Fruit fly (Drosophila melanogaster) whole organism, embryonic: ENCODE results near the gene scaf6.
A peak's percentile ranks its signal among the peaks of the same experiment; 100 is the strongest.

Experiments used
- CG11085 ChIP-seq: fragments of 200-800 bp; sonication (Bioruptor generic); IDR thresholded peaks from 2 replicates; pipeline ENCODE4 v1.3.6; 2022; ENCODE audit warnings: missing biosample characterization, missing genetic modification characterization
- CG12155 ChIP-seq: fragments of 200-800 bp; sonication (Bioruptor generic); optimal IDR thresholded peaks from 3 replicates; lab custom pipeline; 2016; ENCODE audit warnings: missing biosample characterization, missing genetic modification characterization
- CG1233 ChIP-seq: fragments of 200-800 bp; sonication (Bioruptor generic); optimal IDR thresholded peaks from 4 replicates; lab custom pipeline; 2018; ENCODE audit warnings: missing biosample characterization, mild to moderate bottlenecking, missing genetic modification characterization
- CG12769 ChIP-seq: fragments of 200-800 bp; sonication (Bioruptor generic); optimal IDR thresholded peaks from 2 replicates; lab custom pipeline; 2019; ENCODE audit warnings: missing biosample characterization, mild to moderate bottlenecking, missing genetic modification characterization, moderate library complexity
- CG14014 ChIP-seq: fragments of 200-800 bp; sonication (Bioruptor generic); IDR thresholded peaks from 2 replicates; pipeline ENCODE4 v1.3.6; 2022; ENCODE audit warnings: missing biosample characterization, missing genetic modification characterization
- CG14965 ChIP-seq: fragments of 200-800 bp; sonication (Bioruptor generic); optimal IDR thresholded peaks from 2 replicates; lab custom pipeline; 2016; ENCODE audit warnings: missing biosample characterization, missing genetic modification characterization, borderline replicate concordance
- CG16813 ChIP-seq: fragments of 200-800 bp; sonication (Bioruptor generic); IDR thresholded peaks from 3 replicates; pipeline ENCODE4 v1.3.6; 2022; ENCODE audit warnings: missing biosample characterization, missing genetic modification characterization; ENCODE audit not compliant: partially characterized antibody
- CG16863 ChIP-seq: fragments of 200-800 bp; sonication (Bioruptor generic); optimal IDR thresholded peaks from 3 replicates; lab custom pipeline; 2016; ENCODE audit warnings: missing biosample characterization, missing genetic modification characterization
- CG17186 ChIP-seq: fragments of 200-800 bp; sonication (Bioruptor generic); optimal IDR thresholded peaks from 3 replicates; lab custom pipeline; 2017; ENCODE audit warnings: missing biosample characterization, missing genetic modification reagents, missing genetic modification characterization
- CG31365 ChIP-seq: fragments of 200-800 bp; sonication (Bioruptor generic); optimal IDR thresholded peaks from 2 replicates; lab custom pipeline; 2018; ENCODE audit warnings: missing biosample characterization, mild to moderate bottlenecking, missing genetic modification characterization
- CG3281 ChIP-seq: fragments of 200-800 bp; sonication (Bioruptor generic); optimal IDR thresholded peaks from 3 replicates; lab custom pipeline; 2017; ENCODE audit warnings: missing biosample characterization, mild to moderate bottlenecking, missing genetic modification characterization
- CG34422 ChIP-seq: fragments of 200-800 bp; sonication (Bioruptor generic); IDR thresholded peaks from 3 replicates; pipeline ENCODE4 v1.3.6; 2022; ENCODE audit warnings: missing biosample characterization, missing genetic modification characterization
- CG42726 ChIP-seq: fragments of 200-800 bp; sonication (Bioruptor generic); IDR thresholded peaks from 2 replicates; pipeline ENCODE4 v1.3.6; 2022; ENCODE audit warnings: missing biosample characterization, missing genetic modification characterization; ENCODE audit not compliant: partially characterized antibody
- CG4282 ChIP-seq: fragments of 200-800 bp; sonication (Bioruptor generic); optimal IDR thresholded peaks from 2 replicates; lab custom pipeline; 2016; ENCODE audit warnings: missing biosample characterization, missing genetic modification characterization
- CG4424 ChIP-seq: fragments of 200-800 bp; sonication (Bioruptor generic); optimal IDR thresholded peaks from 3 replicates; lab custom pipeline; 2016; ENCODE audit warnings: missing biosample characterization, missing genetic modification characterization
- CG4820 ChIP-seq: fragments of 200-800 bp; sonication (Bioruptor generic); optimal IDR thresholded peaks from 3 replicates; lab custom pipeline; 2016; ENCODE audit warnings: missing biosample characterization, missing genetic modification characterization
- CG6683 ChIP-seq: fragments of 200-800 bp; sonication (Bioruptor generic); optimal IDR thresholded peaks from 2 replicates; lab custom pipeline; 2017; ENCODE audit warnings: missing biosample characterization, mild to moderate bottlenecking, missing genetic modification characterization, missing genetic modification reagents
- CG9817 ChIP-seq: fragments of 200-800 bp; sonication (Bioruptor generic); optimal IDR thresholded peaks from 2 replicates; lab custom pipeline; 2018; ENCODE audit warnings: missing biosample characterization, mild to moderate bottlenecking, missing genetic modification characterization, moderate library complexity
- CTCF ChIP-seq: fragments of 200-800 bp; sonication (Bioruptor generic); optimal IDR thresholded peaks from 2 replicates; lab custom pipeline; 2017; ENCODE audit warnings: missing biosample characterization, mild to moderate bottlenecking, missing genetic modification characterization, moderate library complexity
- Dref ChIP-seq: fragments of 200-800 bp; sonication (Bioruptor generic); IDR thresholded peaks from 2 replicates; pipeline ENCODE4 v1.3.6; 2022; ENCODE audit warnings: missing biosample characterization, missing genetic modification characterization
- ERR ChIP-seq: fragments of 200-800 bp; sonication (Bioruptor generic); optimal IDR thresholded peaks from 2 replicates; lab custom pipeline; 2016; ENCODE audit warnings: missing biosample characterization, missing genetic modification characterization
- HLH3B ChIP-seq: fragments of 200-800 bp; sonication (Bioruptor generic); IDR thresholded peaks from 2 replicates; pipeline ENCODE4 v1.3.6; 2022; ENCODE audit warnings: missing biosample characterization, missing genetic modification characterization
- HLH4C ChIP-seq: fragments of 200-800 bp; sonication (Bioruptor generic); IDR thresholded peaks from 3 replicates; pipeline ENCODE4 v1.3.6; 2022; ENCODE audit warnings: missing biosample characterization, missing genetic modification characterization; ENCODE audit not compliant: partially characterized antibody
- HmgD ChIP-seq: fragments of 200-800 bp; sonication (Bioruptor generic); optimal IDR thresholded peaks from 3 replicates; lab custom pipeline; 2016; ENCODE audit warnings: missing biosample characterization, missing genetic modification characterization
- Ravus ChIP-seq: fragments of 200-800 bp; sonication (Bioruptor generic); IDR thresholded peaks from 2 replicates; pipeline ENCODE4 v1.3.6; 2022; ENCODE audit warnings: missing biosample characterization, missing genetic modification characterization
- Taf1 ChIP-seq: fragments of 200-800 bp; sonication (Bioruptor generic); IDR thresholded peaks from 2 replicates; pipeline ENCODE4 v1.3.6; 2022; ENCODE audit warnings: missing biosample characterization, missing genetic modification characterization
- ac ChIP-seq: fragments of 200-800 bp; sonication (Bioruptor generic); optimal IDR thresholded peaks from 3 replicates; lab custom pipeline; 2017; ENCODE audit warnings: missing biosample characterization, mild to moderate bottlenecking, missing genetic modification characterization
- bbx ChIP-seq: fragments of 200-800 bp; sonication (Bioruptor generic); IDR thresholded peaks from 2 replicates; pipeline ENCODE4 v1.3.6; 2022; ENCODE audit warnings: missing biosample characterization, missing genetic modification characterization; ENCODE audit not compliant: partially characterized antibody
- btn ChIP-seq: fragments of 200-800 bp; sonication (Bioruptor generic); optimal IDR thresholded peaks from 2 replicates; lab custom pipeline; 2016; ENCODE audit warnings: missing biosample characterization, missing genetic modification characterization
- chinmo ChIP-seq: fragments of 200-800 bp; sonication (Bioruptor generic); IDR thresholded peaks from 4 replicates; pipeline ENCODE4 v1.3.6; 2022; ENCODE audit warnings: missing biosample characterization, missing genetic modification characterization; ENCODE audit not compliant: partially characterized antibody
- ci ChIP-seq: fragments of 200-800 bp; sonication (Bioruptor generic); IDR thresholded peaks from 3 replicates; pipeline ENCODE4 v1.3.6; 2022; ENCODE audit warnings: missing biosample characterization, missing genetic modification characterization
- dimm ChIP-seq: fragments of 200-800 bp; sonication (Bioruptor generic); IDR thresholded peaks from 2 replicates; pipeline ENCODE4 v1.3.6; 2022; ENCODE audit warnings: missing biosample characterization, missing genetic modification characterization
- dpn ChIP-seq, 2 experiments: fragments of 200-800 bp; sonication (Bioruptor generic); optimal IDR thresholded peaks; 3 replicates each; lab custom pipeline; 2016; ENCODE audit warnings: missing biosample characterization in 2 of 2, missing genetic modification characterization in 2 of 2
- ems ChIP-seq: fragments of 200-800 bp; sonication (Bioruptor generic); optimal IDR thresholded peaks from 3 replicates; lab custom pipeline; 2016; ENCODE audit warnings: missing biosample characterization, missing genetic modification characterization
- esg ChIP-seq: fragments of 200-800 bp; sonication (Bioruptor generic); conservative IDR thresholded peaks from 2 replicates; pipeline ENCODE4 v1.3.6; 2022; ENCODE audit warnings: missing biosample characterization, missing genetic modification characterization
- eve ChIP-seq, 2 experiments: fragments of >200 bp; optimal IDR thresholded peaks; 2 replicates each; lab custom pipeline; 2017; ENCODE audit warnings: missing biosample characterization in 2 of 2, missing genetic modification characterization in 2 of 2
- fd64A ChIP-seq: fragments of 200-800 bp; sonication (Bioruptor generic); optimal IDR thresholded peaks from 3 replicates; lab custom pipeline; 2018; ENCODE audit warnings: missing biosample characterization, mild to moderate bottlenecking, missing genetic modification characterization
- gcm ChIP-seq: fragments of 200-800 bp; sonication (Bioruptor generic); optimal IDR thresholded peaks from 2 replicates; lab custom pipeline; 2019; ENCODE audit warnings: missing biosample characterization, mild to moderate bottlenecking, missing genetic modification characterization, moderate library complexity
- lov ChIP-seq, 2 experiments: fragments of 200-800 bp in 1 of 2; fragments of >200 bp in 1 of 2; sonication (Bioruptor generic) in 1 of 2; IDR thresholded peaks in 1 of 2; optimal IDR thresholded peaks in 1 of 2; 2 replicates in 1 of 2; 3 replicates in 1 of 2; pipeline versions ENCODE4 v1.3.6 to Lab custom; 2017 to 2022; ENCODE audit warnings: missing biosample characterization in 1 of 2, missing genetic modification characterization in 1 of 2
- nau ChIP-seq: fragments of 200-800 bp; sonication (Bioruptor generic); optimal IDR thresholded peaks from 3 replicates; lab custom pipeline; 2017; ENCODE audit warnings: missing biosample characterization, mild to moderate bottlenecking, missing genetic modification characterization, missing genetic modification reagents
- nerfin-2 ChIP-seq: fragments of 200-800 bp; sonication (Bioruptor generic); IDR thresholded peaks from 2 replicates; pipeline ENCODE4 v1.3.6; 2022; ENCODE audit warnings: missing biosample characterization, missing genetic modification characterization; ENCODE audit not compliant: partially characterized antibody
- pros ChIP-seq: fragments of 200-800 bp; sonication (Bioruptor generic); optimal IDR thresholded peaks from 3 replicates; lab custom pipeline; 2019; ENCODE audit warnings: missing biosample characterization, mild to moderate bottlenecking, missing genetic modification characterization, moderate library complexity
- pzg ChIP-seq: fragments of 200-800 bp; sonication (Bioruptor generic); optimal IDR thresholded peaks from 3 replicates; lab custom pipeline; 2018; ENCODE audit warnings: missing biosample characterization, mild to moderate bottlenecking, missing genetic modification characterization, moderate library complexity
- sima ChIP-seq: fragments of 200-800 bp; sonication (Bioruptor generic); optimal IDR thresholded peaks from 2 replicates; lab custom pipeline; 2016; ENCODE audit warnings: missing biosample characterization, missing genetic modification characterization
- stwl ChIP-seq: fragments of 200-800 bp; sonication (Bioruptor generic); optimal IDR thresholded peaks from 3 replicates; lab custom pipeline; 2018; ENCODE audit warnings: missing biosample characterization, mild to moderate bottlenecking, missing genetic modification characterization, moderate library complexity
- tap ChIP-seq: fragments of 200-800 bp; optimal IDR thresholded peaks from 3 replicates; lab custom pipeline; 2019; ENCODE audit warnings: missing biosample characterization, mild to moderate bottlenecking, missing genetic modification characterization, moderate library complexity
- tll ChIP-seq, 2 experiments: fragments of 200-800 bp in 1 of 2; fragments of >200 bp in 1 of 2; sonication (Bioruptor generic) in 1 of 2; optimal IDR thresholded peaks; 2 replicates each; lab custom pipeline; 2017 to 2019; ENCODE audit warnings: missing biosample characterization in 2 of 2, missing genetic modification characterization in 2 of 2, mild to moderate bottlenecking in 1 of 2, moderate library complexity in 1 of 2
- ttk ChIP-seq: fragments of 200-800 bp; sonication (Bioruptor generic); IDR thresholded peaks from 2 replicates; pipeline ENCODE4 v2.1.2; 2022; ENCODE audit warnings: missing biosample characterization, missing genetic modification characterization
- vvl ChIP-seq: fragments of 200-800 bp; sonication (Bioruptor generic); IDR thresholded peaks from 2 replicates; pipeline ENCODE4 v1.3.6; 2022; ENCODE audit warnings: missing biosample characterization, missing genetic modification characterization
- wek ChIP-seq: fragments of 200-800 bp; sonication (Bioruptor generic); optimal IDR thresholded peaks from 3 replicates; lab custom pipeline; 2018; ENCODE audit warnings: missing biosample characterization, mild to moderate bottlenecking, missing genetic modification characterization, moderate library complexity
- zfh1 ChIP-seq: fragments of 200-800 bp; sonication (Bioruptor generic); IDR thresholded peaks from 3 replicates; pipeline ENCODE4 v1.3.6; 2022; ENCODE audit warnings: missing biosample characterization, missing genetic modification characterization

The scaf6 gene

dm6 chr3L:16989169-16989568 lies 53.2 kb downstream of the scaf6 start (continued):
- no peak for TF ChIP-seq CG14965
- TF ChIP-seq CG4424, result peak; percentile 25
- no peak for TF ChIP-seq ci (GFP tag; lab: Robert Waterston, UW)
- no peak for TF ChIP-seq HLH3B (GFP tag; lab: Robert Waterston, UW)
- no peak for TF ChIP-seq bbx (GFP tag; lab: Robert Waterston, UW)
- TF ChIP-seq CG14014 (GFP tag; lab: Robert Waterston, UW), result peak; percentile 36; the same call in 1 of the 2 replicates
- TF ChIP-seq nerfin-2 (GFP tag; lab: Robert Waterston, UW), result no peak
- no peak for TF ChIP-seq CG42726
- TF ChIP-seq CG12769, result no peak
- TF ChIP-seq CTCF (GFP tag; lab: Kevin White, UChicago), result no peak
- TF ChIP-seq Ravus (GFP tag; lab: Robert Waterston, UW), result no peak
- no peak for TF ChIP-seq CG34422
- TF ChIP-seq CG6683 (GFP tag; lab: Kevin White, UChicago), result no peak
- TF ChIP-seq CG4820 (GFP tag; lab: Kevin White, UChicago), result no peak
- 0 out of 2 replicates have a peak, but pooled peaks have one; percentile 18 for TF ChIP-seq ttk (GFP tag; lab: Robert Waterston, UW)
- no peak for TF ChIP-seq CG16863 (GFP tag; lab: Kevin White, UChicago)
- TF ChIP-seq vvl, result peak; percentile 22; the same call in 1 of the 2 replicates
- no peak for TF ChIP-seq CG17186
- TF ChIP-seq CG9817 (tag; lab: Kevin White, UChicago), result peak; percentile 10
- TF ChIP-seq nau (GFP tag; lab: Kevin White, UChicago), result no peak
- peak; percentile 2 for TF ChIP-seq tap (tag; lab: Kevin White, UChicago)
- no peak for TF ChIP-seq ac
- no peak for TF ChIP-seq dimm
- no peak for TF ChIP-seq HmgD (GFP tag; lab: Kevin White, UChicago)
- no peak for TF ChIP-seq HLH4C (GFP tag; lab: Robert Waterston, UW)
- TF ChIP-seq sima (GFP tag; lab: Kevin White, UChicago), result no peak
- no peak for TF ChIP-seq stwl (tag; lab: Kevin White, UChicago)
- no peak for TF ChIP-seq lov (optimal IDR thresholded peaks at IDR 0.05; lab: Kevin White, UChicago)
- TF ChIP-seq lov (GFP tag; IDR thresholded peaks at IDR 0.05; lab: Robert Waterston, UW), result no peak
- no peak for TF ChIP-seq Taf1 (GFP tag; lab: Robert Waterston, UW)
- TF ChIP-seq fd64A (GFP tag; lab: Kevin White, UChicago), result no peak
- TF ChIP-seq wek (GFP tag; lab: Kevin White, UChicago), result no peak
- TF ChIP-seq CG3281 (GFP tag; lab: Kevin White, UChicago), result peak; percentile 45
- no peak for TF ChIP-seq pzg (GFP tag; lab: Kevin White, UChicago)
- no peak for TF ChIP-seq CG12155 (GFP tag; lab: Kevin White, UChicago)
- TF ChIP-seq CG11085 (GFP tag; lab: Robert Waterston, UW), result no peak
- TF ChIP-seq tll (GFP tag; optimal IDR thresholded peaks at IDR 0.05; lab: Kevin White, UChicago), result no peak
- TF ChIP-seq dpn (GFP tag; optimal IDR thresholded peaks at IDR 0.05; lab: Kevin White, UChicago), result no peak
- no peak for TF ChIP-seq CG1233 (GFP tag; lab: Kevin White, UChicago)
- no peak for TF ChIP-seq zfh1 (GFP tag; lab: Robert Waterston, UW)
- no peak for TF ChIP-seq Dref (GFP tag; lab: Robert Waterston, UW)
- no peak for TF ChIP-seq ems
- no peak for TF ChIP-seq btn (GFP tag; lab: Kevin White, UChicago)
- TF ChIP-seq eve (GFP tag; optimal IDR thresholded peaks at IDR 0.05; lab: Kevin White, UChicago), result no peak
- TF ChIP-seq chinmo (GFP tag; lab: Robert Waterston, UW), result no peak
- no peak for TF ChIP-seq CG31365 (tag; lab: Kevin White, UChicago)
- no peak for TF ChIP-seq pros (GFP tag; lab: Kevin White, UChicago)
- no peak for TF ChIP-seq CG4282
- TF ChIP-seq ERR, result no peak
- peak; percentile 40; the same call in 1 of the 2 replicates for TF ChIP-seq esg (GFP tag; lab: Robert Waterston, UW)
- peak; percentile 38 for TF ChIP-seq gcm (GFP tag; lab: Kevin White, UChicago)
- no peak for TF ChIP-seq CG16813 (GFP tag; lab: Robert Waterston, UW)
